Worm (Caenorhabditis elegans): ENCODE data around the gene fem-2.

Gene fem-2

DNA sequence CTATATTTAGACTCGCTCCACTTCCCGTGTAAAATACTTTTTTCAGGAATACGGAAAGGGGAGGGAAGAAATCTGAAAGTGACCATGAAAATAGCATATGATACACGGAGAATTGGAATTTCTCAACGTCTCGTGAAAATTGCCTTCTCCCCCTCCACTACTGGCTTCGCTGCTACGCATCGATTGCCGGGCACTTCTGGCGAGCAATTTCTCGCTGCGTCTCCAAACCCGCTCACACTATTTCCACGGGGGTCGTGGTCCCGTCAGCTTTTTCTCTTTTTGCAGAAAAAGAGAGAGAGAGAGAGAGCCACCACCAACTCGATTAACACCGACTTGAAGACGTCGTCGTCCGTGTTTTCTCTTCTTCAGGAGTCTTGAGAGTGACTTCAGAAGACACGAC, 36.6 kb upstream of the fem-2 start:
- TF ChIP-seq lsy-2 (tag; optimal IDR thresholded peaks at IDR 0.05) (peak in 1 of 2 experiments; percentile 65), ctbp-1 (GFP tag; IDR thresholded peaks at IDR 0.05) (peak; percentile 77), zfp-2 (tag; optimal IDR thresholded peaks at IDR 0.05) (no peak), ceh-32 (tag; optimal IDR thresholded peaks at IDR 0.05; ENCODE audit: poor library complexity) (no peak), egl-27 (tag; optimal IDR thresholded peaks at IDR 0.05) (no peak), ZK337.2 (GFP tag; IDR thresholded peaks at IDR 0.05) (no peak), aha-1 (tag) (no peak), mxl-3 (GFP tag; optimal IDR thresholded peaks at IDR 0.05) (no peak), nhr-77 (tag; optimal IDR thresholded peaks at IDR 0.05) (no peak), ztf-11 (tag; optimal IDR thresholded peaks at IDR 0.05) (no peak), duxl-1 (tag; optimal IDR thresholded peaks at IDR 0.05; ENCODE audit: poor library complexity) (no peak), lin-38 (GFP tag; IDR thresholded peaks at IDR 0.05) (peak; percentile 32), dmd-8 (GFP tag; IDR thresholded peaks at IDR 0.05) (no peak), hmg-1.1 (GFP tag; IDR thresholded peaks at IDR 0.05) (peak; percentile 76), nhr-28 (tag; optimal IDR thresholded peaks at IDR 0.05) (no peak), ceh-44 (GFP tag; IDR thresholded peaks at IDR 0.05) (no peak), aly-2 (tag; optimal IDR thresholded peaks at IDR 0.05) (no peak), nhr-25 (tag; optimal IDR thresholded peaks at IDR 0.05; ENCODE audit: borderline replicate concordance, insufficient read depth) (no peak), ama-1 (optimal IDR thresholded peaks at IDR 0.05) (no peak), rbr-2 (tag; optimal IDR thresholded peaks at IDR 0.05) (peak; percentile 76), madf-5 (GFP tag; IDR thresholded peaks at IDR 0.05) (no peak), arid-1 (GFP tag; conservative IDR thresholded peaks at IDR 0.05) (no peak), ztf-7 (tag; optimal IDR thresholded peaks at IDR 0.05) (no peak), unc-62 (GFP tag; optimal IDR thresholded peaks at IDR 0.05 in 1 of 2) (peak in 1 of 2 experiments; percentile 10), unc-62 (tag; optimal IDR thresholded peaks at IDR 0.05) (no peak), lin-13 (GFP tag; optimal IDR thresholded peaks at IDR 0.05) (no peak), unc-39 (tag; optimal IDR thresholded peaks at IDR 0.05) (no peak), ceh-20 (GFP tag; IDR thresholded peaks at IDR 0.05) (no peak), hlh-30 (tag; optimal IDR thresholded peaks at IDR 0.05; ENCODE audit: insufficient read depth) (peak; percentile 73), fos-1 (tag; optimal IDR thresholded peaks at IDR 0.05) (no peak), spr-1 (tag; optimal IDR thresholded peaks at IDR 0.05) (no peak), daf-12 (tag; optimal IDR thresholded peaks at IDR 0.05) (no peak), F10B5.3 (tag; optimal IDR thresholded peaks at IDR 0.05) (no peak), lin-39 (tag; optimal IDR thresholded peaks at IDR 0.05) (no peak), nhr-10 (tag; optimal IDR thresholded peaks at IDR 0.05) (no peak), nhr-48 (tag; optimal IDR thresholded peaks at IDR 0.05) (no peak), ceh-28 (tag; optimal IDR thresholded peaks at IDR 0.05) (no peak), Y105C5A.15 (GFP tag; IDR thresholded peaks at IDR 0.05) (no peak), unc-130 (GFP tag; optimal IDR thresholded peaks at IDR 0.05) (no peak), nhr-6 (tag; optimal IDR thresholded peaks at IDR 0.05) (no peak), nhr-111 (GFP tag; optimal IDR thresholded peaks at IDR 0.05) (no peak), nhr-41 (GFP tag; IDR thresholded peaks at IDR 0.05) (no peak), zag-1 (tag; optimal IDR thresholded peaks at IDR 0.05) (no peak), fkh-10 (GFP tag; optimal IDR thresholded peaks at IDR 0.05) (peak; percentile 77), F37D6.2 (tag; optimal IDR thresholded peaks at IDR 0.05) (peak; percentile 61), pha-4 (GFP tag; IDR thresholded peaks at IDR 0.05) (no peak), pha-4 (tag; optimal IDR thresholded peaks at IDR 0.05) (no peak), pqm-1 (tag; optimal IDR thresholded peaks at IDR 0.05) (no peak), attf-4 (tag; optimal IDR thresholded peaks at IDR 0.05) (no peak), dmd-6 (GFP tag; IDR thresholded peaks at IDR 0.05) (peak; percentile 7; the same call in 1 of the 2 replicates), mdt-29 (GFP tag; IDR thresholded peaks at IDR 0.05) (no peak), zfp-3 (GFP tag; conservative IDR thresholded peaks at IDR 0.05) (no peak), gei-8 (GFP tag; optimal IDR thresholded peaks at IDR 0.05) (no peak), daf-19 (GFP tag; conservative IDR thresholded peaks at IDR 0.05) (no peak)

Measured in whole organism, L4 larva.